Worm (Caenorhabditis elegans) whole organism, early embryonic: Measurements from ENCODE around the gene gmap-2.

Experiments
- F13C5.2 ChIP-seq: sonication (generic microtip); optimal IDR thresholded peaks from 2 replicates; lab custom pipeline; 2017; ENCODE audit warnings: mild to moderate bottlenecking, missing genetic modification characterization, inconsistent platforms, missing compliant biosample characterization
- aly-1 ChIP-seq: sonication (generic microtip); optimal IDR thresholded peaks from 2 replicates; lab custom pipeline; 2016; ENCODE audit warnings: missing genetic modification characterization, missing compliant biosample characterization
- ama-1 ChIP-seq: fragments of 150-350 bp; optimal IDR thresholded peaks from 2 replicates; lab custom pipeline; 2014
- ceh-36 ChIP-seq: sonication (generic microtip); optimal IDR thresholded peaks from 2 replicates; lab custom pipeline; 2016; ENCODE audit warnings: missing genetic modification characterization, inconsistent platforms, missing compliant biosample characterization
- hmbx-1 ChIP-seq: sonication (generic microtip); optimal IDR thresholded peaks from 2 replicates; lab custom pipeline; 2016; ENCODE audit warnings: mild to moderate bottlenecking, missing genetic modification characterization, missing compliant biosample characterization
- hmg-4 ChIP-seq: fragments of 200-800 bp; sonication (Bioruptor generic); optimal IDR thresholded peaks from 2 replicates; lab custom pipeline; 2018; ENCODE audit warnings: mild to moderate bottlenecking, missing genetic modification characterization, missing compliant biosample characterization
- hnd-1 ChIP-seq: sonication (generic microtip); optimal IDR thresholded peaks from 2 replicates; lab custom pipeline; 2016; ENCODE audit warnings: missing genetic modification characterization, missing compliant biosample characterization
- tbx-37 ChIP-seq: fragments of 200-800 bp; sonication (Bioruptor generic); conservative IDR thresholded peaks from 2 replicates; pipeline ENCODE4 v1.3.6; 2022; ENCODE audit warnings: missing genetic modification reagents, missing genetic modification characterization, missing compliant biosample characterization

DNA sequence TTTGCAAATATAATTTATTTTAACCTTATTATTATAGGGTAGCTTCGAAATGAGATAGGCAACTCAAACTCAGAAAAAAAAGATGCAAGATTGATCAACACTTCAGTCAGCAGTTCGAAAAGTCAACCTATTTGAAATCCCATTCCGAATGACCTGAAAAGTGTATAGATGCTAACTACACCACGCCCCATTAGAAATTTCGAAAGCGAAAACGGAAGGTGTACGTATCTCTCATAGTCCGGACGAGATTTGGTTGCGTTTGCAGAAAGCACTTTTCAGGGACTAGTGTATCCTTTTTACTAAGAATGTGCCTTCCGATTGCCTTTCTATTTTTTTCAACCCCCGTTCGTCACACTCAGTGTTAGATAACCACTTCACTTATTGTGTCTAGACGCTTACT lies 27.4 kb downstream of the gmap-2 start:
- TF ChIP-seq F13C5.2 (no peak), ceh-36 (tag; lab: Kevin White, UChicago) (no peak), hmg-4 (GFP tag; lab: Kevin White, UChicago) (no peak), hnd-1 (tag; lab: Kevin White, UChicago) (no peak), tbx-37 (GFP tag; lab: Robert Waterston, UW) (no peak), ama-1 (no peak), hmbx-1 (no peak), aly-1 (tag; lab: Kevin White, UChicago) (no peak)
